Fruit fly (Drosophila melanogaster) whole organism, adult: ENCODE results near the gene Dus4.

Experiments
- CG11617 ChIP-seq: fragments of 200-800 bp; sonication (Bioruptor generic); optimal IDR thresholded peaks from 2 replicates; lab custom pipeline; 2017; ENCODE audit warnings: mild to moderate bottlenecking, missing biosample characterization, missing genetic modification reagents, missing genetic modification characterization
- CG12768 ChIP-seq: fragments of 200-800 bp; sonication (Bioruptor generic); optimal IDR thresholded peaks from 2 replicates; lab custom pipeline; 2017; ENCODE audit warnings: missing biosample characterization, missing genetic modification characterization, mild to moderate bottlenecking, moderate library complexity, missing genetic modification reagents
- CG14711 ChIP-seq: fragments of 200-800 bp; sonication (Bioruptor generic); optimal IDR thresholded peaks from 2 replicates; lab custom pipeline; 2018; ENCODE audit warnings: missing biosample characterization, mild to moderate bottlenecking, missing genetic modification characterization, moderate library complexity
- CG1620 ChIP-seq: fragments of 200-800 bp; sonication (Bioruptor generic); optimal IDR thresholded peaks from 2 replicates; lab custom pipeline; 2016; ENCODE audit warnings: missing biosample characterization, missing genetic modification characterization
- CG33017 ChIP-seq: fragments of 200-800 bp; sonication (Bioruptor generic); optimal IDR thresholded peaks from 2 replicates; lab custom pipeline; 2018; ENCODE audit warnings: missing biosample characterization, mild to moderate bottlenecking, missing genetic modification characterization, moderate library complexity
- CG5204 ChIP-seq: fragments of 200-800 bp; sonication (Bioruptor generic); optimal IDR thresholded peaks from 2 replicates; lab custom pipeline; 2016; ENCODE audit warnings: missing biosample characterization, missing genetic modification characterization
- CG7045 ChIP-seq: fragments of 200-800 bp; sonication (Bioruptor generic); optimal IDR thresholded peaks from 2 replicates; lab custom pipeline; 2017; ENCODE audit warnings: missing biosample characterization, mild to moderate bottlenecking, missing genetic modification characterization
- CG7101 ChIP-seq: fragments of 200-800 bp; sonication (Bioruptor generic); optimal IDR thresholded peaks from 2 replicates; lab custom pipeline; 2018; ENCODE audit warnings: missing biosample characterization, mild to moderate bottlenecking, missing genetic modification characterization, moderate library complexity
- Clk ChIP-seq: fragments of 200-800 bp; sonication (Bioruptor generic); optimal IDR thresholded peaks from 2 replicates; lab custom pipeline; 2017; ENCODE audit warnings: missing biosample characterization, missing genetic modification characterization
- Crg-1 ChIP-seq: fragments of 200-800 bp; sonication (Bioruptor generic); optimal IDR thresholded peaks from 2 replicates; lab custom pipeline; 2016; ENCODE audit warnings: missing biosample characterization, missing genetic modification characterization
- Mnt ChIP-seq: fragments of 200-800 bp; sonication (Bioruptor generic); optimal IDR thresholded peaks from 2 replicates; lab custom pipeline; 2016; ENCODE audit warnings: missing biosample characterization, mild to moderate bottlenecking, missing genetic modification characterization
- bab1 ChIP-seq: fragments of 200-800 bp; sonication (Bioruptor generic); optimal IDR thresholded peaks from 3 replicates; lab custom pipeline; 2019; ENCODE audit warnings: missing biosample characterization, mild to moderate bottlenecking, missing genetic modification characterization, moderate library complexity
- cic ChIP-seq: fragments of 200-800 bp; sonication (Bioruptor generic); optimal IDR thresholded peaks from 2 replicates; lab custom pipeline; 2017; ENCODE audit warnings: missing biosample characterization, mild to moderate bottlenecking, missing genetic modification characterization, moderate library complexity
- cnc ChIP-seq, 2 experiments: fragments of >200 bp; optimal IDR thresholded peaks; 2 replicates each; lab custom pipeline; 2017
- kay ChIP-seq: fragments of 200-800 bp; sonication (Bioruptor generic); peaks from one replicate; lab custom pipeline; 2016; ENCODE audit warnings: missing biosample characterization, missing genetic modification characterization, borderline replicate concordance
- ovo ChIP-seq: fragments of 200-800 bp; sonication (Bioruptor generic); optimal IDR thresholded peaks from 2 replicates; lab custom pipeline; 2016; ENCODE audit warnings: missing biosample characterization, missing genetic modification characterization
- pad ChIP-seq: fragments of 200-800 bp; sonication (Bioruptor generic); optimal IDR thresholded peaks from 3 replicates; lab custom pipeline; 2017; ENCODE audit warnings: missing biosample characterization, missing genetic modification characterization, mild to moderate bottlenecking, moderate library complexity, missing genetic modification reagents
- tj ChIP-seq: fragments of 200-800 bp; sonication (Bioruptor generic); optimal IDR thresholded peaks from 3 replicates; lab custom pipeline; 2017; ENCODE audit warnings: missing biosample characterization, mild to moderate bottlenecking, missing genetic modification characterization, moderate library complexity
- toe ChIP-seq: fragments of 200-800 bp; sonication (Bioruptor generic); optimal IDR thresholded peaks from 2 replicates; lab custom pipeline; 2016; ENCODE audit warnings: missing biosample characterization, missing genetic modification characterization

The Dus4 gene

dm6 chr2L:19027246-19027886 is 35.7 kb upstream of the Dus4 start, which contains the start of gene Sidpn:
TSS of gene Sidpn (plus strand) at chr2L:19027710.
- TF ChIP-seq kay (GFP tag; lab: Kevin White, UChicago) (no peak), cic (GFP tag; lab: Kevin White, UChicago) (peak; percentile 9)

dm6 chr2L:19033288-19033687 is 29.8 kb upstream of the Dus4 start, which contains the start of gene hook:
TSS of gene hook (minus strand) at chr2L:19033498.
- TF ChIP-seq CG5204 (no peak), Mnt (peak; percentile 25), bab1 (GFP tag; lab: Kevin White, UChicago) (peak; percentile 19), cic (GFP tag; lab: Kevin White, UChicago) (no peak)

dm6 chr2L:19034213-19034929 is 28.7 kb upstream of the Dus4 start, which contains the start of the genes mib2 and CG31800:
TSS of gene mib2 (plus strand) at chr2L:19034444.
TSS of gene CG31800 (minus strand) at chr2L:19034576.
- TF ChIP-seq CG11617 (GFP tag; lab: Kevin White, UChicago), result peak; percentile 8
- TF ChIP-seq toe (GFP tag; lab: Kevin White, UChicago), result peak; percentile 7
- no peak for TF ChIP-seq pad
- TF ChIP-seq bab1 (GFP tag; lab: Kevin White, UChicago), result peak; percentile 13
- peak; percentile 35 for TF ChIP-seq Mnt
- peak; percentile 4 for TF ChIP-seq CG7101
- no peak for TF ChIP-seq CG1620 (GFP tag; lab: Kevin White, UChicago)

- TF ChIP-seq pad (no peak), tj (GFP tag; lab: Kevin White, UChicago) (peak; percentile 34), CG5204 (no peak), ovo (GFP tag; lab: Kevin White, UChicago) (no peak)
Observed at dm6 chr2L:19035013-19035412, 28.1 kb upstream of the Dus4 start.

dm6 chr2L:19036105-19036714 is 26.9 kb upstream of the Dus4 start:
- TF ChIP-seq tj (GFP tag; lab: Kevin White, UChicago) (no peak), CG33017 (tag; lab: Kevin White, UChicago) (no peak), cic (GFP tag; lab: Kevin White, UChicago) (no peak), CG12768 (GFP tag; lab: Kevin White, UChicago) (no peak), ovo (GFP tag; lab: Kevin White, UChicago) (no peak), CG7101 (no peak), CG7045 (GFP tag; lab: Kevin White, UChicago) (no peak), Mnt (no peak)

dm6 chr2L:19037011-19037410 is 26.1 kb upstream of the Dus4 start:
- no peak for TF ChIP-seq Crg-1 (GFP tag; lab: Kevin White, UChicago)
- TF ChIP-seq cnc (optimal IDR thresholded peaks at IDR 0.05; lab: Kevin White, UChicago), result no peak
- TF ChIP-seq pad, result no peak
- TF ChIP-seq toe (GFP tag; lab: Kevin White, UChicago), result no peak
- no peak for TF ChIP-seq CG7101
- TF ChIP-seq CG11617 (GFP tag; lab: Kevin White, UChicago), result no peak
- no peak for TF ChIP-seq ovo (GFP tag; lab: Kevin White, UChicago)
- TF ChIP-seq CG7045 (GFP tag; lab: Kevin White, UChicago), result no peak
- no peak for TF ChIP-seq Clk (GFP tag; lab: Kevin White, UChicago)
- no peak for TF ChIP-seq CG1620 (GFP tag; lab: Kevin White, UChicago)
- TF ChIP-seq tj (GFP tag; lab: Kevin White, UChicago), result no peak
- TF ChIP-seq CG33017 (tag; lab: Kevin White, UChicago), result no peak
- TF ChIP-seq CG14711 (tag; lab: Kevin White, UChicago), result no peak
- no peak for TF ChIP-seq Mnt

dm6 chr2L:19037455-19037854 is 25.6 kb upstream of the Dus4 start:
- TF ChIP-seq CG7101 (no peak), CG1620 (GFP tag; lab: Kevin White, UChicago) (no peak)

- TF ChIP-seq tj (GFP tag; lab: Kevin White, UChicago), result no peak
- no peak for TF ChIP-seq CG11617 (GFP tag; lab: Kevin White, UChicago)
- TF ChIP-seq kay (GFP tag; lab: Kevin White, UChicago), result no peak
- TF ChIP-seq cnc (optimal IDR thresholded peaks at IDR 0.05; lab: Kevin White, UChicago), result no peak
- TF ChIP-seq CG7045 (GFP tag; lab: Kevin White, UChicago), result no peak
- peak; percentile 2 for TF ChIP-seq bab1 (GFP tag; lab: Kevin White, UChicago)
- no peak for TF ChIP-seq Mnt
Observed at dm6 chr2L:19041590-19041989, 21.5 kb upstream of the Dus4 start, which contains the start of gene Catsup. TSS of gene Catsup (plus strand) at chr2L:19041862.
